Worm (Caenorhabditis elegans) whole organism, L4/young adult: ENCODE measurements around the gene R04D3.3.

Source experiments
- W03F9.2 ChIP-seq: fragments of 150-350 bp; optimal IDR thresholded peaks from 2 replicates; lab custom pipeline; 2014; ENCODE audit warnings: missing biosample characterization, missing genetic modification characterization
- dao-5 ChIP-seq: sonication (generic microtip); optimal IDR thresholded peaks from 2 replicates; lab custom pipeline; 2016; ENCODE audit warnings: missing genotype, missing genetic modification characterization, moderate library complexity, missing compliant biosample characterization
- him-1 ChIP-seq: sonication (generic microtip); optimal IDR thresholded peaks from 2 replicates; lab custom pipeline; 2016; ENCODE audit warnings: missing genotype, missing genetic modification reagents, missing genetic modification characterization, missing compliant biosample characterization

R04D3.3 gene

DNA sequence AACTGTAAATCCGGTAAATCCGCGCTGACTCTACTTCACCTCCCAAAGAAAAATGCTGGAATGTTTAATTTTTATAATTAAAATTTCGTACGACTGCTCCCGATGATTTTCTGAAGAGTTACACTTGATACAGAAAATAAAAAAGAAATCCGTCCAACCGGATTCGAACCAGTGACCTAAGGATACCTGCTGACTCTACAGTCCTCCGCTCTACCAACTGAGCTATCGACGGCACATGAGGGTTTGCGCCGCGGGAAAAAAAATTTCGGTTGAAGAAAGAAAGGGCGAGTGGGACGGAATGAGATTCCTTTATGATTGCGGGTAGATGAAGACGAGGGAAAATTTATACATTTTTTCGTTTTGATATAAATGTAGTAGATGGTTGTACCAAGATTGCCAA is 5.8 kb downstream of the R04D3.3 start:
- TF ChIP-seq him-1 (tag; lab: Kevin White, UChicago): no peak
- TF ChIP-seq W03F9.2: no peak

DNA sequence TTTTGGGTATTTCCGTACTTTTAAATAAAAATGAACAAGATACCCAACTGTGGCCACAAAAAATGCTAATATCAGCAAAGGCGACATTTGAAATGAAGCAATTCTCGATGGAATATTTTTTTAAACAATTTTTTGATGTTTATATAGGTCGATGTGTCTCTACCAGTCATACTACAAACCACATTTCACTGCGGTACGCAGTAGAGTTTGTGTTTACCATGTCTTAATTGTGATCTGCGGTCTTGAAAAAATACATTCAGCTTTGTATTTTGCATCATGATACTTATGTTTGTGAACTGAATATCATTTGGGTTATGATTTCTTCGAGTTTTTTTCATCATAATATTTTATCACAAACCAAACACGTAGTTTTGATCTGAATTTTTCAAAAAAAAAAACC is 6.3 kb downstream of the R04D3.3 start, which contains the start of gene cyp-14A4:
TSS of gene cyp-14A4 (minus strand) at position 107 of the 400 bp plus-strand sequence.
- no peak for TF ChIP-seq him-1 (tag; lab: Kevin White, UChicago)
- no peak for TF ChIP-seq dao-5 (tag; lab: Kevin White, UChicago)
- TF ChIP-seq W03F9.2: no peak

DNA sequence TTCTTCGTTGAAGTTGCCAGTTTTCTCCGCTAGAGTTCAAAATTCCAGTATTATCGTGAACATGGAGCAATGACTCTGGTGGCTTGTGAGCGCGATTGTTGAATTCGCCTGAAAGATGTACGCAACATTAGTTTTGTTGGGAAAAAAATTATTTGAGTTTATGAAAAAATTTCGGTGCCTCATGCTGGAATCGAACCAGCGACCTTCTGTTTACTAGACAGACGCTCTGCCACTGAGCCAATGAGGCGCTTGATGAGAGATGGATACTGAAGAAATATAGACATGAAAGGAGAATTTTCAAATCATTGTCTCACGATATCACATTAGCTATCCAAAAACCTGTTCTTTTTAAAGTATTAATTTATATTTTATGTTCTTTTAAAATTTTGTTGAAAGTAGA is 7.0 kb downstream of the R04D3.3 start:
- TF ChIP-seq him-1 (tag; lab: Kevin White, UChicago) (no peak), W03F9.2 (no peak), dao-5 (tag; lab: Kevin White, UChicago) (no peak)

DNA sequence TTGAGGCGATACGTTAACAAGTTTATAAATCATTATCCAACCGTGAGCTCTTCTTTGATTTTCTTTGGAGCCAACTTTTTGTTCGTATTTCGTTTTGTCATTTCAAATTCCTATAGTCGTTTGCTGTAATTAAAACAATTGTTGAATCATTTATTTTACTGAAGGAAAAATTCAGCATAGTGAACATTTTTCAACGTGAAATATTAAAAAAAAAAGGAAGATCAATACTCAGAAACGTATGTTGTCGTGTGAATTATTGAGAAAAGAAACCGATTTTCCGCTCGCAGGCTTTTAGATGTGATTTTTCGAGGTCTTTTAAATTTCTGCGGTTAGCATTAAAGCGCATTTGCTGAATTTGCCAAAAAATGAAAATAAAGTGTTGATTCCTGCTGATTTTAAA is 11.6 kb downstream of the R04D3.3 start, which contains the start of gene phf-33:
TSS of gene phf-33 (minus strand) at position 101 of the 400 bp plus-strand sequence.
- no peak for TF ChIP-seq dao-5 (tag; lab: Kevin White, UChicago)
- no peak for TF ChIP-seq him-1 (tag; lab: Kevin White, UChicago)
- TF ChIP-seq W03F9.2: no peak

DNA sequence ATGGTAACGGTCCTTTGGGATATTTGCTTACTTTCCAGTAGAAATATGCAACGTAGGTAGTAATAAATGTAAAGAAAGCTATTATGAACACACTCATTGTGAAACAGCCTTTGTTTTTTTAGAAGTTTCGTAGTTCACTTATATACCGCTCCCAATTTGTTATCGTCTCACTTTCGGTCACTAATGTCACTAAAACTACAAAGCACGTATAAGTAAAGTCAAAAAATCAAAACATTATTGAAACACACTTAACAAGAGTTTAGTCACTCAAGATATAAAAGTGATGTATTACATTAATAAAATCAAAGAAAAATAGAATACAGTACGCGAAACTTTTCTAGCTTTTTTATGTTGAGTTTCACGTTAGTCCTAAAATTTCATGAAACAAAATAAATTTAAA is 16.3 kb downstream of the R04D3.3 start, which contains the start of gene cyp-14A3:
TSS of gene cyp-14A3 (minus strand) at position 101 of the 400 bp plus-strand sequence.
- TF ChIP-seq W03F9.2 (no peak), dao-5 (tag; lab: Kevin White, UChicago) (no peak), him-1 (tag; lab: Kevin White, UChicago) (no peak)

DNA sequence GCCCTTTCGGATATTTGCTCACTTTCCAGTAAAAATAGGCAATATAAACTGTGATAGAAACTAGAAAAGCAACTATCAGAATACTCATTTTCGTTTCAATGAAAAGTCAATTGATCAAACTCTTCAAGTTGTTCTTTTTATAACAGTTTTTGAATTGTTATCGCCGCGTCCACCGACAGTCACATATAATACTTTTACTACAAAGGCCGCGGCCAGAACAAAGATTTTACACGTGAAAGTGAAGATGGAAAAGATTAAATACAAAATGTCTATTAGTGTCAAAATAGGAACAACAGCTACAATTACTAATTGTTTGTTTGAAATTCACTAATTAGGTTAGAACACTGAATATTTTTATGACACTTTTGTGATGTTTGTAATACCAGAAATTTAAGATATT is 20.8 kb downstream of the R04D3.3 start, which contains the start of gene cyp-14A2:
TSS of gene cyp-14A2 (minus strand) at position 101 of the 400 bp plus-strand sequence.
- no peak for TF ChIP-seq dao-5 (tag; lab: Kevin White, UChicago)
- TF ChIP-seq him-1 (tag; lab: Kevin White, UChicago): no peak
- TF ChIP-seq W03F9.2: no peak

DNA sequence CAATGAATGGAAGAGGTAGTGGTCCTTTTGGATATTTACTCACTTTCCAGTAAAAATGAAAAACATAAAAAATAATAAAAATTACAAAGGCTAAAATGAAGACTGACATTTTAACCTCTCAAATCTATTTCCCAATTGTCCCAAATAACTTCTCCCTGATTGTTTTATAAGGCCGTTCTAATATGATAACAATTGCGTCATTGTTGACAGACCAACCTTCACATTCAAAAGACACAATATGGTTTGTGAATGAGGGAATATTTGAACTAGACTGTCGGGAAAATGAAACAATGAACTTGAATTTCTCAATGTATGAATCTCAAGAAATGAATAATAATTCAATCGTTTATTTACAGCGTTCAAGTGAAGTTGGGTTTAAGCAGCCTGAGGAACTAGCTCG is 23.2 kb downstream of the R04D3.3 start, which contains the start of gene cyp-14A1:
TSS of gene cyp-14A1 (minus strand) at position 126 of the 400 bp plus-strand sequence.
- TF ChIP-seq W03F9.2 (no peak), dao-5 (tag; lab: Kevin White, UChicago) (no peak), him-1 (tag; lab: Kevin White, UChicago) (no peak)

DNA sequence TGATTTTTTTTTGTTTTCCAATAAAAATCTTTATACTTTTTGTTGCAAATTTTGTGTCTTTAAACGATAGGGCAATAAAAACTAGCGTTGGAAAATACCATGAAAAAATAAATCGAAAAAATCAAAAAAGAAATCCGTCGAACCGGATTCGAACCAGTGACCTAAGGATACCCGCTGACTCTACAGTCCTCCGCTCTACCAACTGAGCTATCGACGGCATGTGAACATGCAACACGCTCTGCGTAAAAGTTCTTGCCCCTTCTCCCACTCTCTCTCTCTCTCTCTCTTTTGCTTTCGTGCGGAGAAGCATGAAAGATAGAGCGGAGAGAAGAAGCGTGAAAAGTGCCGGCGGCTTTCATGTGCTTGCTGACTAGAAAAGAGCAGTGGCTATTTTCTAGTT is 25.9 kb downstream of the R04D3.3 start:
- peak; percentile 77 for TF ChIP-seq dao-5 (tag; lab: Kevin White, UChicago)
- no peak for TF ChIP-seq W03F9.2
- TF ChIP-seq him-1 (tag; lab: Kevin White, UChicago): peak; percentile 68

DNA sequence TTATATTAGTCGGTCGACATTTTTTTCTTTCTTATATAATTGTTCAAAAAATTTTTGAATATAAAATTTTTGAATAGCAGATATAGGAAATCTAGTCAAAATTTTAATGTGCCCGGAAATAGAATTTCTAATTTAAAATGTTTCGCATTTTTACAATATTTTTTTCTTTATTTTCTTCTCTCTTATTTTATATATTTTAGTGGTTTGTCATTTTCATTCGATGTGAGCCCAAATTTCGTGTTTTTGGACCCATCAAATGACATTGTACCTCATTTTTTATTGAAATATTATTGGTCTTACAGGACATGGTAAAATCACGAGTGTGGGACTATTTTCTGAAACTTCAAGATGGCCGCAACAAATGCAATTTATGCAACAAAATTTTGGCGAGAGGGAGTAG is 28.2 kb downstream of the R04D3.3 start, which contains the start of gene K09A11.1:
TSS of gene K09A11.1 (plus strand) at position 301 of the 400 bp plus-strand sequence.
- TF ChIP-seq W03F9.2 (no peak), dao-5 (tag; lab: Kevin White, UChicago) (no peak), him-1 (tag; lab: Kevin White, UChicago) (no peak)

DNA sequence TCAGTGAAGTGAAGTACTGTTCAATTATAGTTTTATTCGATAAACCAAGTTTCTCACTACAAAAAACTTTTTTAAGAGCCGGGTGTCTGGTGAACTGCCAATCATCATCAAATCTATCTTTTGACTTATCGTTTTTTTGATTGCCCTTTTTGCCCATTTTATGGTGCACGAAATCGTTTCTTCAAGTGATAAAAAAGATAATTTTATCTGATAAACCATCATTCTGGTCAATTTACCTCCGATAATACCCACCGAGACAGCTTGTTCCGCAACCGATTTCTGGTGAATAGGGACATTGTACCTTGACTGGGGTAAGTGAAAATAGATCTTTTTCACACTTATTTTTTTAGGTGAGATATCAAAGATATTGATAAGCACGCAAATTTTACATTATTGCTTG is 32.9 kb downstream of the R04D3.3 start, which contains the start of gene K08H2.10:
TSS of gene K08H2.10 (plus strand) at position 230 of the 400 bp plus-strand sequence.
- TF ChIP-seq W03F9.2 (no peak), dao-5 (tag; lab: Kevin White, UChicago) (no peak), him-1 (tag; lab: Kevin White, UChicago) (no peak)

DNA sequence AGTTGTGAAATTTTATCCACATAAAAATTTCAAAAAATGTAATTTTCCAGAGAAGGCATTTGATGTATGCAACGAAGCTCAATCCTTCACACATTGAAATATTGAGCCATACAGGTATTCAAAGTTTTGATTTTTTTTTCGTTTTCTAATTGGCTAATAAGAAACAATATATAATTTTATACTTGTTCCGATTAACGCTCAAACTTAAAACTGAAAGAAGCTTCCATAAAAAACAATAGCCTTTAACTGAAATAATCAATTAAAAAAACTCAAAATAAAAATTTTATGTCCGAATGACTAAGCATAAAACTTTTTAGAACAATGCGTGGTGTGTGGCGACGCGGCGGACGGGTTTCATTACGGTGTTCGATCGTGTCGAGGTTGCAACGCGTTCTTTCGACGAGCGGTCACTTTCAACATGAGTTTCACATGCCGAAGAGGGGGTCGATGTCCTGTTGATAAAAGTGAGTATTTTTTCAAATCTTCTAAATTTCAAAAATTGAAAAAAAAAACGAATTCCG is 38.5 kb downstream of the R04D3.3 start, which contains the start of gene nhr-32:
TSS of gene nhr-32 (plus strand) at position 51 of the 521 bp plus-strand sequence.
- no peak for TF ChIP-seq him-1 (tag; lab: Kevin White, UChicago)
- no peak for TF ChIP-seq dao-5 (tag; lab: Kevin White, UChicago)
- no peak for TF ChIP-seq W03F9.2

DNA sequence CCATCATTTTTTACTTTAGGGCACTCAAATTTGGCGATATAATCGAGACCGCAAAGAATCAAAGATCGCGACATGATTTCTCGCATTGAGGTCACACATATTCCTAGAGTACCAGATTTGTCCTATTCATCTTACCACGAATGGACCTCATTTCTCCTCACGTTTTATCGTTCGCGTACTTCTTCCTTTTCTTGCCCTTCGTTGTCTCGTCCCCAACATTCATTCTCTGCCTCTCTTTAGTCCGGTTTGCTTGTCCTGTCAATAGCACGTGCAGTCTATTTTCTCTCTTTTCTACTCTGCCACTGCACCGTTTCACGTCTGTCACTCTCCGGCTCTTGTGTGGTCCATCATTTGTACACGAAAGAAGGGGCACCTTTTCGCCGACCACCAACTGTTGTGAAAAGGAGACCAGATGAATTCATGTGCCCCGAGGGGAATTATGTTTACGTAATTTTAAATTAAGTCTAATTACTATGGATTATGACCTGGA is 39.0 kb downstream of the R04D3.3 start:
- no peak for TF ChIP-seq dao-5 (tag; lab: Kevin White, UChicago)
- no peak for TF ChIP-seq him-1 (tag; lab: Kevin White, UChicago)
- no peak for TF ChIP-seq W03F9.2

DNA sequence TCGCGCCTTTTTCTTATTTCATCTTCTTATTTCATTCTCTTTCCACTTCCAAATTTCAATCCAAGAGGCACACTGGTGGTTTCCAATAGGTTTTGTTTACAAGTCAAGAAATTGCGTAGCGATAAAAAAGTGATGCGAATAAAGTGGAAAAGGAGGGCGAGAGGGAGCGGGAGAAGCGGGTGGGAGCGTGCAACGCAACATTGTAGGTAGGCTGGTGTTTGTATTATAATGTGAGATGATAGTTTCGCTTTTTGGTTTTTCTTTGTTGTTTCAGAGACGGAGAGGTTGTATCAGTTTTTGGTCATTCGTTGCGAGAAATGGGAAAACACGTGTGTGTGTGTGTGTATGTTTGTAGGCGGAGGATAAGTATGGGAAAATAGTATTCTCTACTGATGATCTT is 40.3 kb downstream of the R04D3.3 start:
- TF ChIP-seq W03F9.2 (no peak), him-1 (tag; lab: Kevin White, UChicago) (no peak), dao-5 (tag; lab: Kevin White, UChicago) (no peak)

DNA sequence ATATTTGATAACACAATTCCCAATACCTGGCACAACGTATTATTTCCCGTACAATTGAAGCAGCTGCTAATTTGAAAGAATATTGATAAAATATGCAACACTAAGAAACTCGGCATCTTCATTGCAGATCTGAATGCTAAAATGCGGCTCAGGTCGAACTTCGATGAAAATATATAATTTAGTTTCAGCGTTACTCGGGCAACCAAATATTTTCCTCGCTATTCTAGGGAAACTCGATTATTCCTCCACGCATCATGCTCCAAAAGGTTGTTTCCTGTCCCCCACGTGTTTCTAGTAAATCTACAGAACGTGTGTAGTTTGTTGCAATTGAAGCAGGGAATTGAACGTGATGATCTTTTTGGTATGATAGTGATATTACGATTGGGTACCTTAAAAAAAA is 41.3 kb downstream of the R04D3.3 start:
- no peak for TF ChIP-seq him-1 (tag; lab: Kevin White, UChicago)
- TF ChIP-seq W03F9.2: no peak
- TF ChIP-seq dao-5 (tag; lab: Kevin White, UChicago): no peak
